Fruit fly (Drosophila melanogaster) whole organism: Measurements from ENCODE around the gene CG13365.

Source experiments
- pan ChIP-seq: fragments of >200 bp; optimal IDR thresholded peaks from 2 replicates; lab custom pipeline; 2017
- usp ChIP-seq: fragments of >200 bp; optimal IDR thresholded peaks from 2 replicates; lab custom pipeline; 2017; ENCODE audit warnings: missing biosample characterization, missing genetic modification characterization, mixed read lengths

DNA sequence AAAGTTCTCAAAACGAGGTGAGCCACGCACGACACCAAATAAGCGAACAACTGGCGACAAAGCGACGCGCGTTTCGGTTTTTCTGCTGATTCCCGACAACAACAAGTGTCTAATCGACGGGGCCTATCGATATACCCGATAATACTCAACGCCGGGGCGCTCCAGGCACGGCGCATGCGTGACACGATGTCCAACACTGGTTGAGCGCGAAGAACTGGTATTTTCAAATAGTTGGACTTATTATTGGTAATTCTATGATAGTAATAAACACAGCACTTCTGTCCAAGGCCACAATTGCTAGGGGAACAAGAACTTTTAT lies 3.6 kb downstream of the CG13365 start:
- no peak for TF ChIP-seq usp (GFP tag; lab: Kevin White, UChicago)
- TF ChIP-seq pan (lab: Kevin White, UChicago) = no peak
